Worm (Caenorhabditis elegans) whole organism, midembryonic: Measurements from ENCODE around the gene W05H7.1.

ENCODE experiments used
- cog-1 ChIP-seq: sonication (generic microtip); optimal IDR thresholded peaks from 2 replicates; lab custom pipeline; 2016; ENCODE audit warnings: missing genetic modification characterization, missing compliant biosample characterization
- klf-2 ChIP-seq: fragments of 200-800 bp; sonication (Bioruptor generic); conservative IDR thresholded peaks from 2 replicates; pipeline ENCODE4 v1.3.6; 2022; ENCODE audit warnings: missing genetic modification reagents, missing genetic modification characterization, missing compliant biosample characterization
- ref-1 ChIP-seq: fragments of 200-800 bp; sonication (Bioruptor generic); conservative IDR thresholded peaks from 2 replicates; pipeline ENCODE4 v1.3.6; 2022; ENCODE audit warnings: missing genetic modification reagents, missing genetic modification characterization, missing compliant biosample characterization
- ztf-23 ChIP-seq: fragments of 200-800 bp; sonication (Bioruptor generic); IDR thresholded peaks from 2 replicates; pipeline ENCODE4 v1.3.6; 2022; ENCODE audit warnings: missing genetic modification reagents, missing genetic modification characterization, missing compliant biosample characterization

DNA sequence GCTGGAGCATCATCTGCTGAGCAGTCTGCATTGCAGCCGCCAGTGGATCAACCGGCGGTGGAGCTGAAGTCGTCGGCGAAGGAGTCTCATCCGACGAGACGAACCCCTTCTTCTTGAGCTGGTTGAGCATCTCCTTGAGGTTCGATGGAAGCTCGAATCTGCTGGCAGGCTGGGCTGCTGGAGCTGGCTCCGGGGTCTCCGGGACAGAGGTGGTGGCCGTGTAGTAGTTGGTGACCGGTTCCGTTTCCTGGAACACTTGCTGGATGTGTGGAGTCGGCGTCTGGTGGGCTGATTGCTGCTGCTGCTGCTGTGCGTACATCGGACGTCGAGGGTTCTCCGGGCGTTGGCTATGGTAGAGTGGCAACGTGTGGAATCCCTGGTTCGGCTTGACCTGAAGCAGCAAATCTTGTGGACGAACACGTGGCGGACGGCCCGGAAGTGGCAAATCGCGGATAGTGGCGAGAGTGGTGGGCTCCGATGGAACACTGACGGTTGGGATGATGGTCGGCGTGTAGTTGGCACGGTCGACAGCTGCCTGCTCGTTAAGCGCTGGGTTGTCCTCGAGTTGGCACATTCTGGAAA, 8.9 kb upstream of the W05H7.1 start:
- no peak for TF ChIP-seq klf-2 (GFP tag; lab: Robert Waterston, UW)
- no peak for TF ChIP-seq ztf-23
- no peak for TF ChIP-seq ref-1 (GFP tag; lab: Robert Waterston, UW)
- TF ChIP-seq cog-1 (tag; lab: Kevin White, UChicago): no peak
